Worm (Caenorhabditis elegans): ENCODE data around the gene D1079.1.

ce11 chrX:4438823-4439222, 35.9 kb downstream of the D1079.1 start:
- TF ChIP-seq pqm-1 (tag; optimal IDR thresholded peaks at IDR 0.05) (no peak), hlh-30 (tag; optimal IDR thresholded peaks at IDR 0.05; ENCODE audit: insufficient read depth) (no peak), hlh-8 (tag; optimal IDR thresholded peaks at IDR 0.05) (no peak)

Measured in whole organism, late embryonic.